Worm (Caenorhabditis elegans): ENCODE data around the gene C32D5.10.
A peak's percentile ranks its signal among the peaks of the same experiment; 100 is the strongest.

C32D5.10 gene

DNA sequence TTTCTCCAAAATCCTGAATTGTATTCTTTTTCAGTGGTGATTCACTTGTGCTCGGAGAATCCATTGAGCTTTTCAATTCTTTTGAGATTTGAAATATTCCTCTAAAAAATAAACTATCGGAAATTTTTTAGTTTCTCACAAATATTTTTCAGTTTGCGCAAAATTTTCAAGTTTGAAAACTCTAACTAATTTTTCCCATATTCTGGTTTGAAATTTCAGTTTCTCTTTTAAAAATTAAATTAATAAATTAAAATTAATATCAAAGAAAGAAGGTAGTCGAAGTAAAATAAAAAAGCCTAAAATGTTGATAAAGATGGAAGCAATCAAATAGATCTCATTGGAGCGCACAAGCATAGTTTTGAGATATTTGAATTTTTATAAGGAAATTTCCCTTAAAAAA, at the start of gene C32D5.10:
Gene C32D5.10, minus strand, starts transcription at position 101 of the 400 bp plus-strand sequence.
- TF ChIP-seq dao-5 (tag; optimal IDR thresholded peaks at IDR 0.05) (no peak), him-1 (tag; optimal IDR thresholded peaks at IDR 0.05) (no peak), W03F9.2 (tag; optimal IDR thresholded peaks at IDR 0.05) (no peak)

DNA sequence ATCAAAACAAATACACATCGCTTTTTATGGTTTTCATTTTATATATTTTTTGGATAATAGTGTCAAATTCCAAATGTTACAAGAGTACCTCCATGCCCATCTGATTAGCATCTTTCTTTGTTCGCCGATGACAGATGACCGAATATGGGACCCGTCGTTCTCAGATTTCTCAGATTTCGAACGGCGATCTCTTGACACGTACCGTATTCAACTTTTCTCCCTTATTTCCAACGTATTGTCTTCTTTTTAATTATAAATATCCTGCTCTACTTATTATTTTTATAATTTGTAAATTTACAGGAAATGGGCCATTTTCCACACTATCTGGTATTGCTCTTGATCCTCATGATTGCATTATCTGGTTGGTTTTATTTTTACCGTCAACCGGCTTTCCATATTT, 46.6 kb upstream of the C32D5.10 start, which contains the start of gene zig-10:
Gene zig-10, plus strand, starts transcription at position 301 of the 400 bp plus-strand sequence.
- TF ChIP-seq W03F9.2 (tag; optimal IDR thresholded peaks at IDR 0.05) = no peak
- no peak for TF ChIP-seq him-1 (tag; optimal IDR thresholded peaks at IDR 0.05)
- TF ChIP-seq dao-5 (tag; optimal IDR thresholded peaks at IDR 0.05) = no peak

DNA sequence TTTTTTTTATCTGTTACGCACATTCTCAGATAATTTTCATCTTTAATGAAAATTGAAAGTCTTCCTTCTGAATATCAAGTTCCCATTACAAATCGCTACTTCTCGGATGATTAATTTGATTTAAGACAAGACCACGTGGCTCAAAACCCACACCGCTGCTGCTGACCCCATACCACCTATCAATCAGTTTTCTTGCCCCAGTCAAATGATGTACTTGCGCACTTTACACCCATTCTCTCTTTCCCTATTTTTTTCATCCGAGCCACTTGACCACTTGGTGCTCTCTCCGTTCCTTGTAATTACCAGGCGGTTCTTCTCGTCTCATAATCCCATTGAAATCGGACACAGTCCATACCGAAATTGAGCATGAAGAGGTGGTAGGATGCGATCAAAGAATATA, 42.2 kb upstream of the C32D5.10 start:
- TF ChIP-seq dao-5 (tag; optimal IDR thresholded peaks at IDR 0.05) (no peak), W03F9.2 (tag; optimal IDR thresholded peaks at IDR 0.05) (no peak)

DNA sequence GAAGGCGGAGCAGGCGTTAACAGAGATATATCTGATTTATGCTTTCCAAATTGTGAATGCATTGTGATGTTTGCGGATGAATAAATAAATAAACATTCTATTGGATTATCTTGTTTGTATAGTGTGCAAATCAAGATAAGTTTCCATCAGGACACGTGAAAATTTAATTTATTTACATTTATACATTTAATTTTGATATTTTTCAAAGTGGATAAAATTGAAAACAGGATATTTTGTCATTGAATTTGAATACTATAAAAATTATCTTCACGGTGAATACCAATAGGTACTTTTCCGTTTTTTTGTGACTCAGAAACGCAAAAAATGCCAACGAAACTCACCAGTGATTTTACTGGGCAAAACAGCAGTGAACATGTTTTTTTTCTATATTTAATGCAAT, 39.4 kb upstream of the C32D5.10 start, which contains the start of gene F58F12.3:
Gene F58F12.3, minus strand, starts transcription at position 101 of the 400 bp plus-strand sequence.
- TF ChIP-seq dao-5 (tag; optimal IDR thresholded peaks at IDR 0.05) = no peak
- no peak for TF ChIP-seq W03F9.2 (tag; optimal IDR thresholded peaks at IDR 0.05)
- no peak for TF ChIP-seq him-1 (tag; optimal IDR thresholded peaks at IDR 0.05)

DNA sequence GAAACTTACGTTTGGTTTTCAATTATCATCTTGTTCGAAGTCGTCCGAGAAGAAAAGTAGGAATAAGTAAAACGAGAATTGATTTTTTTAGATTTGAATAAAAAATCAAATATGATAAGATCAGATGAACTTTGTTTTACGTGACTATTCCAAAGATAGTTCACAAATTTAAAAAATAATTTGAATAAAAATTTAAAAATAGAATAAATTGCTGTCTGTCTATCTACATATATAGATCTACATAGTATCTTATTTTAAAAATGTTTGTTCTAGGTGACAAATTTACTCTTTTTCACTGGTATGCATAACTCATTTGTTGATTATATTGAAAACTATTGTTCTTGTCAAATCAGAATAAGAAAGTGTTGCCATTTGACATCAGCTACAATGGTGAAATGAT, 36.1 kb upstream of the C32D5.10 start, which contains the start of gene F58F12.2:
Gene F58F12.2, minus strand, starts transcription at position 101 of the 400 bp plus-strand sequence.
- no peak for TF ChIP-seq W03F9.2 (tag; optimal IDR thresholded peaks at IDR 0.05)
- no peak for TF ChIP-seq him-1 (tag; optimal IDR thresholded peaks at IDR 0.05)
- TF ChIP-seq dao-5 (tag; optimal IDR thresholded peaks at IDR 0.05) = no peak

DNA sequence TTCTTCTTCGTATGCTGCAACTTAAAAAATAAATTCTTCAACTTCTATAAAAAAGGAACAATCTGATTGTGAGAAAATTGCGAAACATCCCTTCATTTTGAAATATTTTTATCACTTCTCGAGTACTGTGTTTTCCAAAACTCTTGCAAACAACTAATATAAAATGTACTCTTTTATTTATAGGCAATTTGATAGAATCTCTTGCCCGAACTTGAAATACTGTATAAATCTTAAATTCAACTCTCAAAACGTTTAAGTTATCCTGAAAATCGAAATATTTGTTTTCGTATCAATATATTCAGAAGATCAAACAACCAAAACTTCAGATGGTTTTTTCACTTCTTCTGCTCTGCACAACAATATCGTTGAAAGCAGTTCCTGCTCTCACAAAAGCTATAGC, 34.7 kb upstream of the C32D5.10 start, which contains the start of gene F58F12.4:
Gene F58F12.4, plus strand, starts transcription at position 301 of the 400 bp plus-strand sequence.
- TF ChIP-seq dao-5 (tag; optimal IDR thresholded peaks at IDR 0.05) = no peak
- TF ChIP-seq him-1 (tag; optimal IDR thresholded peaks at IDR 0.05) = no peak
- no peak for TF ChIP-seq W03F9.2 (tag; optimal IDR thresholded peaks at IDR 0.05)

DNA sequence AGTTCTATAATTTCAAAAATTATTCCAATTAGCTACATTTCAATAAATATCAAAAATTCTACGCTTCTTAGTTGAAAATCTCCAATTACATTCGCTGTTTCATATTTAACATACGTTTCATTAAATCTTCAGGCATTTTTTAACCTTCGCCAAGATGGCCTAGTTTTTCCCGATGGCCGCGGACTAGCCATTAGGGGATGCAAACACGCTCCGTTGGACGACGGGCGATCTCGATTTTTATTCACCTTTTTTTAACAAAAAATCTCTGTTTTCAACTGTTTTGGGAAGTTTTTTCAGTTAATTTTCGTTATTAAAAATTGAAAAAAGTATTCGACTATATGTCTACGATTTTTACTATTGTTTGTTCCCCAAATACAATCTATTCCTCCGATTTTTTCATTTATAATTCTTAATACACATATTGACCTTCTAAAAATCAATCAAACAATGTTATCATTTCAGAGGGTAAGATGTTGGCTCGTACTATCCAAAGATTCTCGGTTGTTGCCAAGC, 31.5 kb upstream of the C32D5.10 start, which contains the start of gene F58F12.1:
Gene F58F12.1, plus strand, starts transcription at position 463 of the 513 bp plus-strand sequence.
- TF ChIP-seq him-1 (tag; optimal IDR thresholded peaks at IDR 0.05) = peak; percentile 30
- TF ChIP-seq W03F9.2 (tag; optimal IDR thresholded peaks at IDR 0.05) = peak; percentile 83
- no peak for TF ChIP-seq dao-5 (tag; optimal IDR thresholded peaks at IDR 0.05)

DNA sequence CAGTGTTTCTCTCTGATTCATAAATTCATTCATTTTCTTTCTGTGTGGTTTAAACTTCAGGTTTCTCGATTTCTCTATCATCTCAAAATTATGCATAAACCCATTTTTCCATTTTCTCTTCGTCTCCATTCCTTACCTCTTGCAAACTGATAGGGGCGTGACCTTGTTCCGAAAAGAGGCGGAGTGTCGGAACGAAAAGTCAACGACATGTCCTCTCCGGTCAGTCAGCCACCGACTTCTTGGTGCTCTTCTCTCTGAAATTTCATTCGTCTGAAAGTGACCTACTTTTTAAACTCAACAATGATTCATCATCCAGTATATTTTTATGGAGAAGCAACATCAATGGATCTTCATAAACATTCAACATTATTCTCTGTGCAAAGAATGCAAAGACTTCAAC, 29.1 kb upstream of the C32D5.10 start, which contains the start of gene F58F12.12:
Gene F58F12.12, plus strand, starts transcription at position 301 of the 400 bp plus-strand sequence.
- TF ChIP-seq him-1 (tag; optimal IDR thresholded peaks at IDR 0.05) (no peak), dao-5 (tag; optimal IDR thresholded peaks at IDR 0.05) (no peak), W03F9.2 (tag; optimal IDR thresholded peaks at IDR 0.05) (no peak)

DNA sequence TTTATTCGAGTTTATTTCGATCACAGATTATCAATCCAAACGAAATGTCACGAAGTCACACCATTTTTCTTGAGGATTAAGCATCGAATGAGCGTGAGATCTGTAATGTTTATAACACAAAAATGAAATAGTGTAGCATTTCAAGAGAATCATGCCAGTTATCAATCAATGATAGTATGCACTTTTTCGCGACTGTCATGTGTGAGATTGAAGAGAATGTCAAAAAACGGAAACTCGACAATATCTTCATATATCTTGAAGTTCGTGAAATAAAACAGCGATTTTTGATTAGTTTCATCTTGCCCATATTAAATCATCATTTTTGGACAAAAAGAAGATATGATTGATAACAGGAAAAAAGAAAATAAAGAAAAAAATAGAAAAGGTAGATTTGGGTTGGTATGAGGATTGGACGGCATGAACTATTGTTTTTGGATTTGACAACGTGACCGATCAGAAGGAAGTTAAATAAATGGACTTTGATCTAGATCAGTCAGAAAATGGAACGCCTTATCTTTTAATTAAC, 27.3 kb upstream of the C32D5.10 start:
- TF ChIP-seq dao-5 (tag; optimal IDR thresholded peaks at IDR 0.05) (no peak), him-1 (tag; optimal IDR thresholded peaks at IDR 0.05) (no peak), W03F9.2 (tag; optimal IDR thresholded peaks at IDR 0.05) (no peak)

DNA sequence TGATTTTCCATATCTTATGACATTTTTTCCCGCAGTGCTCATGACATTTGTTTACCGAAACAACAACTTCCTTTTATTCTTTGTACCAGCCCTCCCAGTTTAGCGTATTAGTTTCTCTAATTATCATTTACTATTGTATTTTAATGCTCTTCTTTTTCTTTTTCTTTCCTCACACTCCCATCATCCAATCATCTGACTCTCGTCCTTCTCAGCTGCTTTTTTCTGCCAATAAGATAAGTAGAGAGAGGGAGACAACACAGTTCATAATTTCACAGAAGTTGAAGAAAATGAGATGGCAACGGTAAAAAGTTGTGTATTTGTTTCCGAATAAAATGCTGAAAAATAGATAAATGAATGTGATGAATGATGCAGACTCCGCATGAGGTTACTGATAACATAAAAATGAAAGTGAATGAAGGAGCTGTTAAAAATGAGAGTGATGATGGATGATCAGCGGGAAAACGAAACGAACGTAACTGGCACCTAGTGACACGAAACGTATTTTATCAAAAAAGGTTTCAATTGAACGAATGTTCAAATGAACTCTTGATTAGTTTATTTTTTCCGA, 25.7 kb upstream of the C32D5.10 start:
- TF ChIP-seq dao-5 (tag; optimal IDR thresholded peaks at IDR 0.05) = no peak
- TF ChIP-seq him-1 (tag; optimal IDR thresholded peaks at IDR 0.05) = no peak

DNA sequence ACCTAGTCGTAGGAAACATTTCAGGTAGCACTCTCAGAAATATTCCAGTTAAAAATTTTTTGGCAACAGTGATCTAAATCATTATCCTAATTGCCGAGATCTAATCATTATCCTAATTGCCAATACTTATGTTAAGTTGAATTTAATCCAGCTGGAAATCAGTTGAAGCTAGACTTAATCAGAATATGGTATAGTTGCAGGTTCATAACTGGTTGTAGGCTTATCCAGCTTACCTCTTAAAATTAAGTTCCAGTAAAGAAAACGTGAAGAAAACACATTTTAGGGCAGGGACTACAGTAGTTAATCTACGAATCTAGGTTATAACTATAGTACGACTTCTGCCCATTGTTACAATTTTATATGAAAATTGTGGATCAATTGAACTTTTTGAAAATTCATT, 24.9 kb upstream of the C32D5.10 start:
- no peak for TF ChIP-seq W03F9.2 (tag; optimal IDR thresholded peaks at IDR 0.05)
- no peak for TF ChIP-seq dao-5 (tag; optimal IDR thresholded peaks at IDR 0.05)
- no peak for TF ChIP-seq him-1 (tag; optimal IDR thresholded peaks at IDR 0.05)

DNA sequence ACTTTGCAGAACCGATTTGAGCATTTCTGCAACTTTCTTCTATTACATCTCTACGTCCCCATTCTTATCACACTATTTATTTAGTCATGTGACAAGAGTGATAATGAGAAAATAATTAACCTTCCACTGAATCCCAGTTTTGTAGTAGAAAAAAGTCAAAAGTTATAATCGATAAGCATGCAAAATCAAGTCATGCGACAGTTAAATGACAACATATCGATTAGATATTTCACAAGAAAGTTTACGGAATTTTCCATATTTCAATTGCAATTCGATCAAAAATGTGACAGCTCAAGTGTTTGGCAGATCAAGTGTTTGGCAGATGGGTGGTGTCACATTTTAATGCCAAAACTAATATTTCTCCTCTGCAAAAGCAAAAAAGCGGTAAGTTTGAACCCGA, 22.9 kb upstream of the C32D5.10 start:
- TF ChIP-seq him-1 (tag; optimal IDR thresholded peaks at IDR 0.05) (no peak), dao-5 (tag; optimal IDR thresholded peaks at IDR 0.05) (no peak), W03F9.2 (tag; optimal IDR thresholded peaks at IDR 0.05) (no peak)

DNA sequence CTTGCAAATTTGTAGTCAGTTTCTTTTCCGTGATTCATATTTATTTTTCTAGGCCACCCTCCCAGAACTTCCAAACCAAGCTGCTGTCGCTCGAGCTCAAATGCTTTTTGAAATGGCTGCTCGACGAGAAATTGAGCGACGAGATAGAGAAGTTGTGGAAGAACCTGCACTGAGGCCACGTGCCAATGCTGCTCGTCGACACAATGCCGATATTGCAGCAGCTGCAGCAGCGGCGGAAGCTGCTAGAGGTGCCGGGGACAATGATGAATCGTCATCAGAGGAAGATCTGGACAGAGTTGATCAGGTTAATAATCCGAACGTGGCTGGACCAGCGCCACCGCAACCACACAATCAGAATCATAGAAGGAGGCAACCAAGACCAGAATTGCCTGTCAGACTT, 21.6 kb upstream of the C32D5.10 start:
- TF ChIP-seq him-1 (tag; optimal IDR thresholded peaks at IDR 0.05) (no peak), dao-5 (tag; optimal IDR thresholded peaks at IDR 0.05) (no peak), W03F9.2 (tag; optimal IDR thresholded peaks at IDR 0.05) (no peak)

DNA sequence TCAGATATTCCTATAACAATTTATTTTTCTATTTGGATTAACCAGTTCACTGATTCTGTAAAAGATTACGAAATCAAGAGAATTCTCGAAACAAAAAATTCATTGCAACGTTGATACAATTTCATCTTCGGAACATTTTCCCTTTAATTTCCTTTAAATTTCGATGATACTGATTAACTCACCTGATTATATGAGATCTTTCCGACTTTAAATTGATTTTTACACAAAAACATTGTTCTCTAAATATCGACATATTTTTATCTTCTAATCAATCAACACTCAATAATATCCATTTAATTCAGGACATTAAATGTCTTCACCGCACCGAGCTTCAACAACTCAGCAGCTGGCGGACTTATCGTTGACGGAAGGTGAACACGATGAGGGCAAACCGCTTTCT, 19.2 kb upstream of the C32D5.10 start, which contains the start of gene lin-23:
Gene lin-23, plus strand, starts transcription at position 301 of the 400 bp plus-strand sequence.
- TF ChIP-seq him-1 (tag; optimal IDR thresholded peaks at IDR 0.05) (no peak), dao-5 (tag; optimal IDR thresholded peaks at IDR 0.05) (no peak), W03F9.2 (tag; optimal IDR thresholded peaks at IDR 0.05) (no peak)
